Worm (Caenorhabditis elegans) whole organism, late embryonic: ENCODE data around the gene pqn-31.

ENCODE experiments used
- T23F11.4 ChIP-seq: fragments of 200-800 bp; sonication (Bioruptor generic); optimal IDR thresholded peaks from 2 replicates; lab custom pipeline; 2018; ENCODE audit warnings: mild to moderate bottlenecking, missing genetic modification characterization, missing compliant biosample characterization
- Y22D7AL.16 ChIP-seq: sonication (generic microtip); optimal IDR thresholded peaks from 2 replicates; lab custom pipeline; 2016; ENCODE audit warnings: missing genetic modification characterization, missing compliant biosample characterization
- ceh-9 ChIP-seq: sonication (generic microtip); optimal IDR thresholded peaks from 2 replicates; lab custom pipeline; 2016; ENCODE audit warnings: mild to moderate bottlenecking, missing genetic modification characterization, inconsistent platforms, missing compliant biosample characterization
- dmd-4 ChIP-seq: sonication (generic microtip); optimal IDR thresholded peaks from 2 replicates; lab custom pipeline; 2016; ENCODE audit warnings: borderline replicate concordance, missing genetic modification characterization, missing compliant biosample characterization

- no peak for TF ChIP-seq Y22D7AL.16 (tag; lab: Kevin White, UChicago)
- no peak for TF ChIP-seq dmd-4
- TF ChIP-seq T23F11.4: no peak
- no peak for TF ChIP-seq ceh-9 (tag; lab: Kevin White, UChicago)
These were observed 16.0 kb downstream of the pqn-31 start, which contains the start of gene F21C10.5 for ce11 chrV:9125345-9125744.
